Fruit fly (Drosophila melanogaster) whole organism, embryonic: ENCODE measurements around the gene hgo.
A peak's percentile ranks its signal among the peaks of the same experiment; 100 is the strongest.

Experiments
- Antp ChIP-seq: fragments of 200-800 bp; sonication (Bioruptor generic); optimal IDR thresholded peaks from 3 replicates; lab custom pipeline; 2016; ENCODE audit warnings: missing biosample characterization, missing genetic modification characterization
- BtbVII ChIP-seq: fragments of 200-800 bp; sonication (Bioruptor generic); optimal IDR thresholded peaks from 3 replicates; lab custom pipeline; 2017; ENCODE audit warnings: missing biosample characterization, mild to moderate bottlenecking, missing genetic modification characterization
- CG10654 ChIP-seq: fragments of 200-800 bp; sonication (Bioruptor generic); optimal IDR thresholded peaks from 2 replicates; lab custom pipeline; 2016; ENCODE audit warnings: missing biosample characterization, missing genetic modification characterization
- CG11085 ChIP-seq: fragments of 200-800 bp; sonication (Bioruptor generic); IDR thresholded peaks from 2 replicates; pipeline ENCODE4 v1.3.6; 2022; ENCODE audit warnings: missing biosample characterization, missing genetic modification characterization
- CG11696 ChIP-seq: fragments of 200-800 bp; sonication (Bioruptor generic); IDR thresholded peaks from 2 replicates; pipeline ENCODE4 v1.3.6; 2022; ENCODE audit warnings: missing biosample characterization, missing genetic modification characterization
- CG12071 ChIP-seq: fragments of 200-800 bp; sonication (Bioruptor generic); optimal IDR thresholded peaks from 3 replicates; lab custom pipeline; 2018; ENCODE audit warnings: missing biosample characterization, mild to moderate bottlenecking, missing genetic modification characterization
- CG12744 ChIP-seq: fragments of 200-800 bp; sonication (Bioruptor generic); optimal IDR thresholded peaks from 2 replicates; lab custom pipeline; 2016; ENCODE audit warnings: missing biosample characterization, missing genetic modification characterization
- CG13287 ChIP-seq: fragments of 200-800 bp; sonication (Bioruptor generic); IDR thresholded peaks from 2 replicates; pipeline ENCODE4 v1.3.6; 2022; ENCODE audit warnings: missing biosample characterization, missing genetic modification characterization; ENCODE audit not compliant: partially characterized antibody
- CG13775 ChIP-seq: fragments of 200-800 bp; sonication (Bioruptor generic); optimal IDR thresholded peaks from 3 replicates; lab custom pipeline; 2017; ENCODE audit warnings: missing biosample characterization, mild to moderate bottlenecking, missing genetic modification characterization
- CG14441 ChIP-seq: fragments of 200-800 bp; sonication (Bioruptor generic); IDR thresholded peaks from 2 replicates; pipeline ENCODE4 v1.3.6; 2022; ENCODE audit warnings: missing biosample characterization, missing genetic modification characterization
- CG14860 ChIP-seq: fragments of 200-800 bp; sonication (Bioruptor generic); IDR thresholded peaks from 3 replicates; pipeline ENCODE4 v1.3.6; 2022; ENCODE audit warnings: missing biosample characterization, missing genetic modification characterization; ENCODE audit not compliant: partially characterized antibody
- CG15479 ChIP-seq: fragments of 200-800 bp; sonication (Bioruptor generic); optimal IDR thresholded peaks from 3 replicates; lab custom pipeline; 2019; ENCODE audit warnings: missing biosample characterization, mild to moderate bottlenecking, missing genetic modification characterization, moderate library complexity
- CG1602 ChIP-seq: fragments of 200-800 bp; sonication (Bioruptor generic); optimal IDR thresholded peaks from 3 replicates; lab custom pipeline; 2016; ENCODE audit warnings: missing biosample characterization, missing genetic modification characterization
- CG16815 ChIP-seq: fragments of 200-800 bp; sonication (Bioruptor generic); optimal IDR thresholded peaks from 3 replicates; lab custom pipeline; 2017; ENCODE audit warnings: missing biosample characterization, mild to moderate bottlenecking, missing genetic modification characterization
- CG17568 ChIP-seq: fragments of 200-800 bp; sonication (Bioruptor generic); optimal IDR thresholded peaks from 2 replicates; lab custom pipeline; 2018; ENCODE audit warnings: missing biosample characterization, mild to moderate bottlenecking, missing genetic modification characterization, moderate library complexity
- CG2202 ChIP-seq: fragments of 200-800 bp; sonication (Bioruptor generic); optimal IDR thresholded peaks from 2 replicates; lab custom pipeline; 2018; ENCODE audit warnings: missing biosample characterization, mild to moderate bottlenecking, missing genetic modification characterization
- CG3065 ChIP-seq: fragments of 200-800 bp; sonication (Bioruptor generic); optimal IDR thresholded peaks from 2 replicates; lab custom pipeline; 2016; ENCODE audit warnings: missing biosample characterization, missing genetic modification characterization
- CG3838 ChIP-seq: fragments of 200-800 bp; sonication (Bioruptor generic); optimal IDR thresholded peaks from 3 replicates; lab custom pipeline; 2016; ENCODE audit warnings: missing biosample characterization, missing genetic modification characterization
- CG4360 ChIP-seq: fragments of 200-800 bp; sonication (Bioruptor generic); IDR thresholded peaks from 2 replicates; pipeline ENCODE4 v1.3.6; 2022; ENCODE audit warnings: missing biosample characterization, missing genetic modification characterization
- CG43689 ChIP-seq: fragments of 200-800 bp; sonication (Bioruptor generic); IDR thresholded peaks from 2 replicates; pipeline ENCODE4 v1.3.6; 2022; ENCODE audit warnings: missing biosample characterization, missing genetic modification characterization
- CG4820 ChIP-seq: fragments of 200-800 bp; sonication (Bioruptor generic); optimal IDR thresholded peaks from 3 replicates; lab custom pipeline; 2016; ENCODE audit warnings: missing biosample characterization, missing genetic modification characterization
- CG5180 ChIP-seq: fragments of 200-800 bp; sonication (Bioruptor generic); optimal IDR thresholded peaks from 3 replicates; lab custom pipeline; 2017; ENCODE audit warnings: missing biosample characterization, missing genetic modification characterization, mild to moderate bottlenecking, moderate library complexity, missing genetic modification reagents
- CG5245 ChIP-seq: fragments of 200-800 bp; sonication (Bioruptor generic); optimal IDR thresholded peaks from 3 replicates; lab custom pipeline; 2016; ENCODE audit warnings: missing biosample characterization, missing genetic modification characterization
- CG7556 ChIP-seq: fragments of 200-800 bp; sonication (Bioruptor generic); optimal IDR thresholded peaks from 2 replicates; lab custom pipeline; 2017; ENCODE audit warnings: missing biosample characterization, mild to moderate bottlenecking, missing genetic modification characterization
- CG8359 ChIP-seq: fragments of 200-800 bp; sonication (Bioruptor generic); optimal IDR thresholded peaks from 2 replicates; lab custom pipeline; 2017; ENCODE audit warnings: missing biosample characterization, mild to moderate bottlenecking, missing genetic modification characterization, borderline replicate concordance
- CG8765 ChIP-seq: fragments of 200-800 bp; sonication (Bioruptor generic); IDR thresholded peaks from 2 replicates; pipeline ENCODE4 v1.3.6; 2022; ENCODE audit warnings: missing biosample characterization, missing genetic modification characterization
- CG9932 ChIP-seq: fragments of 200-800 bp; sonication (Bioruptor generic); IDR thresholded peaks from 2 replicates; pipeline ENCODE4 v1.3.6; 2022; ENCODE audit warnings: missing biosample characterization, missing genetic modification characterization
- Chrac-16 ChIP-seq: fragments of 200-800 bp; sonication (Bioruptor generic); optimal IDR thresholded peaks from 3 replicates; lab custom pipeline; 2016; ENCODE audit warnings: missing biosample characterization, missing genetic modification characterization
- D19A ChIP-seq: fragments of 200-800 bp; optimal IDR thresholded peaks from 3 replicates; lab custom pipeline; 2019; ENCODE audit warnings: missing biosample characterization, mild to moderate bottlenecking, missing genetic modification characterization, moderate library complexity
- HmgZ ChIP-seq: fragments of 200-800 bp; sonication (Bioruptor generic); optimal IDR thresholded peaks from 2 replicates; lab custom pipeline; 2018; ENCODE audit warnings: missing biosample characterization, mild to moderate bottlenecking, missing genetic modification characterization
- Hr3 ChIP-seq: fragments of 200-800 bp; sonication (Bioruptor generic); optimal IDR thresholded peaks from 3 replicates; lab custom pipeline; 2016; ENCODE audit warnings: missing biosample characterization, missing genetic modification characterization
- Mad ChIP-seq: fragments of 200-800 bp; sonication (Bioruptor generic); optimal IDR thresholded peaks from 2 replicates; lab custom pipeline; 2016; ENCODE audit warnings: missing biosample characterization, missing genetic modification characterization
- NK7.1 ChIP-seq: fragments of 200-800 bp; sonication (Bioruptor generic); optimal IDR thresholded peaks from 3 replicates; lab custom pipeline; 2016; ENCODE audit warnings: missing biosample characterization, missing genetic modification characterization
- NfI ChIP-seq: fragments of 200-800 bp; sonication (Bioruptor generic); optimal IDR thresholded peaks from 3 replicates; lab custom pipeline; 2018; ENCODE audit warnings: missing biosample characterization, mild to moderate bottlenecking, missing genetic modification characterization, moderate library complexity
- YL-1 ChIP-seq: fragments of 200-800 bp; sonication (Bioruptor generic); optimal IDR thresholded peaks from 3 replicates; lab custom pipeline; 2017; ENCODE audit warnings: missing biosample characterization, mild to moderate bottlenecking, missing genetic modification characterization
- corto ChIP-seq: fragments of 200-800 bp; sonication (Bioruptor generic); optimal IDR thresholded peaks from 2 replicates; lab custom pipeline; 2016; ENCODE audit warnings: missing biosample characterization, mild to moderate bottlenecking, missing genetic modification characterization, moderate library complexity
- dan ChIP-seq: fragments of 200-800 bp; sonication (Bioruptor generic); IDR thresholded peaks from 2 replicates; pipeline ENCODE4 v1.3.6; 2022; ENCODE audit warnings: missing biosample characterization, missing genetic modification characterization
- dm ChIP-seq: fragments of 200-800 bp; sonication (Bioruptor generic); optimal IDR thresholded peaks from 3 replicates; lab custom pipeline; 2016; ENCODE audit warnings: missing biosample characterization, missing genetic modification characterization
- dmrt99B ChIP-seq: fragments of 200-800 bp; sonication (Bioruptor generic); optimal IDR thresholded peaks from 2 replicates; lab custom pipeline; 2018; ENCODE audit warnings: missing biosample characterization, mild to moderate bottlenecking, missing genetic modification characterization, moderate library complexity
- grn ChIP-seq: fragments of 200-800 bp; sonication (Bioruptor generic); optimal IDR thresholded peaks from 3 replicates; lab custom pipeline; 2017; ENCODE audit warnings: missing biosample characterization, missing genetic modification characterization
- gt ChIP-seq: fragments of 200-800 bp; sonication (Bioruptor generic); IDR thresholded peaks from 2 replicates; pipeline ENCODE4 v1.3.6; 2022; ENCODE audit warnings: missing biosample characterization, missing genetic modification characterization
- kni ChIP-seq: fragments of 200-800 bp; sonication (Bioruptor generic); optimal IDR thresholded peaks from 3 replicates; lab custom pipeline; 2017; ENCODE audit warnings: mild to moderate bottlenecking, missing biosample characterization, missing genetic modification reagents, missing genetic modification characterization
- lmd ChIP-seq: fragments of 200-800 bp; sonication (Bioruptor generic); IDR thresholded peaks from 2 replicates; pipeline ENCODE4 v1.3.6; 2022; ENCODE audit warnings: missing biosample characterization, missing genetic modification characterization
- peb ChIP-seq: fragments of 200-800 bp; sonication (Bioruptor generic); IDR thresholded peaks from 2 replicates; pipeline ENCODE4 v1.3.6; 2022; ENCODE audit warnings: missing biosample characterization, missing genetic modification characterization
- pfk ChIP-seq: fragments of 200-800 bp; sonication (Bioruptor generic); optimal IDR thresholded peaks from 2 replicates; lab custom pipeline; 2018; ENCODE audit warnings: missing biosample characterization, mild to moderate bottlenecking, missing genetic modification characterization, moderate library complexity
- seq ChIP-seq: fragments of 200-800 bp; sonication (Bioruptor generic); IDR thresholded peaks from 2 replicates; pipeline ENCODE4 v1.3.6; 2022; ENCODE audit warnings: missing biosample characterization, missing genetic modification characterization
- sob ChIP-seq: fragments of 200-800 bp; sonication (Bioruptor generic); IDR thresholded peaks from 2 replicates; pipeline ENCODE4 v1.3.6; 2022; ENCODE audit warnings: missing biosample characterization, missing genetic modification characterization
- ssp ChIP-seq: fragments of 200-800 bp; sonication (Bioruptor generic); IDR thresholded peaks from 2 replicates; pipeline ENCODE4 v1.3.6; 2022; ENCODE audit warnings: missing biosample characterization, missing genetic modification characterization
- trh ChIP-seq: fragments of 200-800 bp; sonication (Bioruptor generic); optimal IDR thresholded peaks from 2 replicates; lab custom pipeline; 2016; ENCODE audit warnings: missing biosample characterization, missing genetic modification characterization
- vvl ChIP-seq: fragments of 200-800 bp; sonication (Bioruptor generic); IDR thresholded peaks from 2 replicates; pipeline ENCODE4 v1.3.6; 2022; ENCODE audit warnings: missing biosample characterization, missing genetic modification characterization
- yki ChIP-seq: fragments of >200 bp; optimal IDR thresholded peaks from 3 replicates; lab custom pipeline; 2018
- z ChIP-seq: fragments of 200-800 bp; sonication (Bioruptor generic); IDR thresholded peaks from 3 replicates; pipeline ENCODE4 v1.3.6; 2022; ENCODE audit warnings: missing biosample characterization, missing genetic modification characterization

The hgo gene

DNA sequence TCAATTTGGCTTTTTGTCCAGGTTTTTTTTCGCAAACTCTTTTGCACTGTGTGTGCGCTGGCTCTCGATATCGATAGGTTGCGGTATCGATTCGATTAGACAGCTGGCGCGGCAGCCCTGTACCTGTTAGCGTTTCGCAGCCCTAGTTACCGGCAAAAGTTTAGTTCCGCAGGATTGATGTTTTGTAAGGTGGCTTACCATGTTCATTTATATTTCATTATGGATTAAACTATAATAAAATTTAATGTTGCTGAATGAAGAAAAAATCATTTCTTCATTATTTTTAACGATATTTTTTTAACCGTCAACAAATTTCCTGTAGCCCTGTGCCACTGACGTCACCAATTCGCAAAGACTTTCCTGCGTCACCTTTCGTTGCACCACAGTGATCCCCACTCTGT is 29.6 kb upstream of the hgo start, which contains the start of gene Reps (continued):
- TF ChIP-seq CG7556 (GFP tag; lab: Kevin White, UChicago) (peak; percentile 97), CG15479 (peak; percentile 78), CG1602 (GFP tag; lab: Kevin White, UChicago) (peak; percentile 99), dm (GFP tag; lab: Kevin White, UChicago) (peak; percentile 95), peb (GFP tag; lab: Robert Waterston, UW) (peak; percentile 98), NK7.1 (GFP tag; lab: Kevin White, UChicago) (peak; percentile 92), Hr3 (peak; percentile 99), YL-1 (GFP tag; lab: Kevin White, UChicago) (peak; percentile 98), dmrt99B (tag; lab: Kevin White, UChicago) (peak; percentile 98), D19A (tag; lab: Kevin White, UChicago) (peak; percentile 94), seq (GFP tag; lab: Robert Waterston, UW) (peak; percentile 98), CG17568 (peak; percentile 97), CG13287 (GFP tag; lab: Robert Waterston, UW) (peak; percentile 81), CG43689 (GFP tag; lab: Robert Waterston, UW) (peak; percentile 97), grn (GFP tag; lab: Kevin White, UChicago) (peak; percentile 91), NfI (peak; percentile 98), vvl (GFP tag; lab: Robert Waterston, UW) (peak; percentile 99), dan (GFP tag; lab: Robert Waterston, UW) (peak; percentile 98), Antp (GFP tag; lab: Kevin White, UChicago) (peak; percentile 96), CG16815 (peak; percentile 99), gt (GFP tag; lab: Robert Waterston, UW) (peak; percentile 98), CG12071 (GFP tag; lab: Kevin White, UChicago) (peak; percentile 96), CG14441 (GFP tag; lab: Robert Waterston, UW) (peak; percentile 99), sob (peak; percentile 99), CG3838 (GFP tag; lab: Kevin White, UChicago) (peak; percentile 97), CG4360 (GFP tag; lab: Robert Waterston, UW) (peak; percentile 88), CG13775 (GFP tag; lab: Kevin White, UChicago) (peak; percentile 100), Mad (GFP tag; lab: Kevin White, UChicago) (peak; percentile 98), CG2202 (tag; lab: Kevin White, UChicago) (peak; percentile 97), CG8359 (GFP tag; lab: Kevin White, UChicago) (peak; percentile 94), CG14860 (GFP tag; lab: Robert Waterston, UW) (0 out of 3 replicates have a peak, but pooled peaks have one; percentile 43), CG5180 (peak; percentile 89), trh (GFP tag; lab: Kevin White, UChicago) (peak; percentile 98), Chrac-16 (GFP tag; lab: Kevin White, UChicago) (peak; percentile 99), z (peak; percentile 83), CG8765 (GFP tag; lab: Robert Waterston, UW) (peak; percentile 99), CG9932 (GFP tag; lab: Robert Waterston, UW) (peak; percentile 99), CG10654 (peak; percentile 99), CG11085 (GFP tag; lab: Robert Waterston, UW) (peak; percentile 99), corto (GFP tag; lab: Kevin White, UChicago) (peak; percentile 90), ssp (peak; percentile 94), CG12744 (GFP tag; lab: Kevin White, UChicago) (peak; percentile 97), BtbVII (GFP tag; lab: Kevin White, UChicago) (peak; percentile 97), CG5245 (GFP tag; lab: Kevin White, UChicago) (peak; percentile 98), yki (lab: Kevin White, UChicago) (no peak), pfk (GFP tag; lab: Kevin White, UChicago) (peak; percentile 70), kni (no peak), CG11696 (peak; percentile 94), CG4820 (peak; percentile 99), lmd (peak; percentile 99), HmgZ (tag; lab: Kevin White, UChicago) (peak; percentile 99), CG3065 (GFP tag; lab: Kevin White, UChicago) (peak; percentile 98)
